Worm (Caenorhabditis elegans) whole organism, late embryonic: ENCODE results near the gene srg-17.

Source experiments
- ceh-22 ChIP-seq: sonication (generic microtip); optimal IDR thresholded peaks from 2 replicates; lab custom pipeline; 2017; ENCODE audit warnings: missing biosample characterization, missing genetic modification characterization
- ceh-6 ChIP-seq: fragments of 200-800 bp; sonication (Bioruptor generic); optimal IDR thresholded peaks from 2 replicates; lab custom pipeline; 2018; ENCODE audit warnings: mild to moderate bottlenecking, missing genetic modification characterization, missing compliant biosample characterization
- lin-11 ChIP-seq: fragments of 200-800 bp; sonication (Bioruptor generic); optimal IDR thresholded peaks from 2 replicates; lab custom pipeline; 2018; ENCODE audit warnings: mild to moderate bottlenecking, missing genetic modification characterization, missing compliant biosample characterization
- madf-2 ChIP-seq: sonication (generic microtip); optimal IDR thresholded peaks from 2 replicates; lab custom pipeline; 2017; ENCODE audit warnings: missing genetic modification characterization, missing compliant biosample characterization
- nfya-1 ChIP-seq: sonication (generic microtip); optimal IDR thresholded peaks from 2 replicates; lab custom pipeline; 2017; ENCODE audit warnings: missing genetic modification characterization, mild to moderate bottlenecking, missing compliant biosample characterization, antibody characterized with exemption, moderate library complexity
- pha-4 ChIP-seq: fragments of 150-350 bp; optimal IDR thresholded peaks from 2 replicates; lab custom pipeline; 2018; ENCODE audit warnings: missing biosample characterization, missing genetic modification reagents, missing genetic modification characterization
- pros-1 ChIP-seq: fragments of 150-350 bp; optimal IDR thresholded peaks from 2 replicates; lab custom pipeline; 2014; ENCODE audit warnings: missing biosample characterization, missing genetic modification reagents, missing genetic modification characterization
- rnt-1 ChIP-seq: sonication (generic microtip); optimal IDR thresholded peaks from 2 replicates; lab custom pipeline; 2016; ENCODE audit warnings: missing genetic modification characterization, missing compliant biosample characterization
- ttx-3 ChIP-seq: sonication (generic microtip); optimal IDR thresholded peaks from 2 replicates; lab custom pipeline; 2016; ENCODE audit warnings: missing genetic modification reagents, missing genetic modification characterization, missing compliant biosample characterization
- zip-5 ChIP-seq: sonication (generic microtip); optimal IDR thresholded peaks from 2 replicates; lab custom pipeline; 2016; ENCODE audit warnings: missing genetic modification characterization, missing compliant biosample characterization

The srg-17 gene

ce11 chrII:12519616-12520015 is 46.1 kb downstream of the srg-17 start, which contains the start of gene ceh-99:
Gene ceh-99, plus strand, starts transcription at chrII:12519981.
- TF ChIP-seq nfya-1 (tag; lab: Kevin White, UChicago) (no peak), ceh-22 (tag; lab: Kevin White, UChicago) (no peak), zip-5 (tag; lab: Kevin White, UChicago) (no peak), madf-2 (tag; lab: Kevin White, UChicago) (no peak), ceh-6 (no peak), lin-11 (tag; lab: Kevin White, UChicago) (no peak), pros-1 (tag; lab: Kevin White, UChicago) (no peak), pha-4 (tag; lab: Kevin White, UChicago) (no peak), rnt-1 (tag; lab: Kevin White, UChicago) (no peak), ttx-3 (tag; lab: Kevin White, UChicago) (no peak)
